Worm (Caenorhabditis elegans): ENCODE results near the gene D2096.12.

D2096.12 gene

ce11 chrIV:8380266-8380850 lies 17.1 kb downstream of the D2096.12 start:
- TF ChIP-seq T26A5.8 (tag; optimal IDR thresholded peaks at IDR 0.05), result no peak
- peak; percentile 24 for TF ChIP-seq tbp1 (GFP tag; optimal IDR thresholded peaks at IDR 0.05)
- TF ChIP-seq tlf-1 (GFP tag; optimal IDR thresholded peaks at IDR 0.05), result no peak
- peak; percentile 54 for TF ChIP-seq unc-62 (GFP tag; optimal IDR thresholded peaks at IDR 0.05)
- TF ChIP-seq nhr-80 (tag; optimal IDR thresholded peaks at IDR 0.05), result peak; percentile 93
- peak in 1 of 2 experiments; percentile 40 for TF ChIP-seq let-607 (tag; optimal IDR thresholded peaks at IDR 0.05)
- TF ChIP-seq egl-44 (GFP tag; IDR thresholded peaks at IDR 0.05), result no peak
- TF ChIP-seq F49E8.2 (tag; optimal IDR thresholded peaks at IDR 0.05; ENCODE audit: insufficient read depth), result no peak

- no peak for TF ChIP-seq F10E7.11 (tag; optimal IDR thresholded peaks at IDR 0.05)
- no peak for TF ChIP-seq ceh-91 (GFP tag; IDR thresholded peaks at IDR 0.05)
- TF ChIP-seq hsf-1 (GFP tag; IDR thresholded peaks at IDR 0.05), result no peak
- no peak for TF ChIP-seq die-1 (tag; optimal IDR thresholded peaks at IDR 0.05)
- TF ChIP-seq F57A8.1 (GFP tag; optimal IDR thresholded peaks at IDR 0.05), result no peak
- TF ChIP-seq cebp-2 (GFP tag; IDR thresholded peaks at IDR 0.05), result no peak
- TF ChIP-seq egrh-3 (GFP tag; IDR thresholded peaks at IDR 0.05), result no peak
- TF ChIP-seq K11D2.4 (GFP tag; IDR thresholded peaks at IDR 0.05), result no peak
- TF ChIP-seq F52B5.7 (tag; optimal IDR thresholded peaks at IDR 0.05), result no peak
- no peak for TF ChIP-seq ceh-58 (GFP tag; IDR thresholded peaks at IDR 0.05)
- TF ChIP-seq tlf-1 (GFP tag; optimal IDR thresholded peaks at IDR 0.05), result no peak
- no peak for TF ChIP-seq let-526 (GFP tag; IDR thresholded peaks at IDR 0.05)
- TF ChIP-seq hmg-20 (GFP tag; IDR thresholded peaks at IDR 0.05), result no peak
- TF ChIP-seq F49E8.2 (tag; optimal IDR thresholded peaks at IDR 0.05; ENCODE audit: insufficient read depth), result no peak
- TF ChIP-seq nfya-1 (tag; optimal IDR thresholded peaks at IDR 0.05; ENCODE audit: borderline replicate concordance, insufficient read depth), result no peak
- no peak for TF ChIP-seq fkh-3 (tag; optimal IDR thresholded peaks at IDR 0.05)
- TF ChIP-seq Y79H2A.3 (GFP tag; conservative IDR thresholded peaks at IDR 0.05), result no peak
- no peak for TF ChIP-seq madf-8 (GFP tag; conservative IDR thresholded peaks at IDR 0.05)
- TF ChIP-seq nfyb-1 (GFP tag; IDR thresholded peaks at IDR 0.05), result no peak
- no peak for TF ChIP-seq ztf-26 (tag; optimal IDR thresholded peaks at IDR 0.05)
Observed at ce11 chrIV:8382695-8383094, 19.4 kb downstream of the D2096.12 start, which contains the start of gene D2096.9. TSS of gene D2096.9 (minus strand) at chrIV:8382795.

- no peak for TF ChIP-seq ekl-4 (GFP tag; IDR thresholded peaks at IDR 0.05)
Observed at ce11 chrIV:8384737-8385136, 21.5 kb downstream of the D2096.12 start.

ce11 chrIV:8385662-8386061 lies 22.4 kb downstream of the D2096.12 start:
- TF ChIP-seq gei-17 (GFP tag; optimal IDR thresholded peaks at IDR 0.05), result no peak
- TF ChIP-seq F23B12.7 (tag; optimal IDR thresholded peaks at IDR 0.05; ENCODE audit: insufficient read depth), result no peak
- TF ChIP-seq sptf-2 (GFP tag; optimal IDR thresholded peaks at IDR 0.05), result no peak
- no peak for TF ChIP-seq ztf-26 (tag; optimal IDR thresholded peaks at IDR 0.05)
- no peak for TF ChIP-seq ama-1 (optimal IDR thresholded peaks at IDR 0.05)
- TF ChIP-seq ama-1 (GFP tag; optimal IDR thresholded peaks at IDR 0.05), result no peak
- TF ChIP-seq dpff-1 (tag; optimal IDR thresholded peaks at IDR 0.05), result no peak
- TF ChIP-seq pbrm-1 (GFP tag; IDR thresholded peaks at IDR 0.05), result no peak
